Fruit fly (Drosophila melanogaster): ENCODE measurements around the gene CG11227.

dm6 chrX:20934530-20934929 is 1.2 kb upstream of the CG11227 start, which contains the start of gene Npc1b:
- TF ChIP-seq CG13123 (GFP tag; optimal IDR thresholded peaks at IDR 0.05) (no peak), z (GFP tag; IDR thresholded peaks at IDR 0.05) (no peak), CG10543 (GFP tag; optimal IDR thresholded peaks at IDR 0.05) (no peak), abd-A (tag; optimal IDR thresholded peaks at IDR 0.05) (no peak), nom (GFP tag; optimal IDR thresholded peaks at IDR 0.05) (no peak), usp (GFP tag; optimal IDR thresholded peaks at IDR 0.05) (no peak), CG4424 (GFP tag; optimal IDR thresholded peaks at IDR 0.05) (no peak), sima (GFP tag; optimal IDR thresholded peaks at IDR 0.05) (no peak), CG16779 (GFP tag; IDR thresholded peaks at IDR 0.05) (no peak), zen2 (GFP tag; IDR thresholded peaks at IDR 0.05; ENCODE audit: partially characterized antibody) (no peak), CG16815 (GFP tag; optimal IDR thresholded peaks at IDR 0.05) (no peak), psq (GFP tag; optimal IDR thresholded peaks at IDR 0.05) (no peak), CG1832 (GFP tag; optimal IDR thresholded peaks at IDR 0.05) (no peak)

Data from whole organism, embryonic.